Fruit fly (Drosophila melanogaster): Measurements from ENCODE around the gene CG5050.

DNA sequence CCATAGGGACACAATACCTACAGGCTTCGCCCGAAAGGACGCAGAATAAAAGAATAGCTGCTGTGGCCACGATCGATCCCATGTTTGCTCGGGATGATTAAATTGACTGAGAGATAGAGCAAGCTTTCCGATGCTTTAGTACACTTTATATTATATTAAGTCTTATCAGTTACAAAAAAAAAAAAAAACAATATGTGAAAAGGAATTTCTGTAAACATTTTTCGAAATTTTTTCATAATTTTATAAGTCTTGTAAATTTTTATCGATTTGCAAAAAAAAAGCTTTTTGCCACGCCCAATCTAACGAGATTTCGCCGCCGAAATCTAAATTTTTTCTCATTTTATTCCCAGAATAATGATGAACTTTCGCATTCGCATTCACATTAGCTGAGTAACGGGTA is 5.2 kb downstream of the CG5050 start, which contains the start of gene CG18563:
- TF ChIP-seq CG9705 (GFP tag; optimal IDR thresholded peaks at IDR 0.05) (no peak), Hr78 (GFP tag; optimal IDR thresholded peaks at IDR 0.05) (no peak), Jra (GFP tag; optimal IDR thresholded peaks at IDR 0.05) (no peak), usp (GFP tag; optimal IDR thresholded peaks at IDR 0.05) (no peak), fru (GFP tag; optimal IDR thresholded peaks at IDR 0.05) (no peak), Abd-B (GFP tag; optimal IDR thresholded peaks at IDR 0.05) (no peak), Hr83 (GFP tag; optimal IDR thresholded peaks at IDR 0.05; ENCODE audit: poor library complexity, severe bottlenecking) (no peak), foxo (GFP tag; optimal IDR thresholded peaks at IDR 0.05) (no peak), br (GFP tag; optimal IDR thresholded peaks at IDR 0.05) (no peak), woc (GFP tag; optimal IDR thresholded peaks at IDR 0.05) (no peak), psq (GFP tag; optimal IDR thresholded peaks at IDR 0.05) (no peak)
